Worm (Caenorhabditis elegans): Measurements from ENCODE around the gene Y37D8A.3.

ce11 chrIII:12841328-12841727 is 12.2 kb downstream of the Y37D8A.3 start:
- TF ChIP-seq ets-7 (tag; optimal IDR thresholded peaks at IDR 0.05), result no peak
- TF ChIP-seq sea-1 (GFP tag; conservative IDR thresholded peaks at IDR 0.05), result no peak
- TF ChIP-seq hnd-1 (tag; optimal IDR thresholded peaks at IDR 0.05), result no peak
- TF ChIP-seq tbx-11 (GFP tag; IDR thresholded peaks at IDR 0.05), result no peak
- TF ChIP-seq ama-1 (optimal IDR thresholded peaks at IDR 0.05), result no peak
- TF ChIP-seq scrt-1 (GFP tag; IDR thresholded peaks at IDR 0.05), result no peak
- no peak for TF ChIP-seq hmbx-1 (tag; optimal IDR thresholded peaks at IDR 0.05)
- TF ChIP-seq B0310.2 (tag; optimal IDR thresholded peaks at IDR 0.05), result no peak
- TF ChIP-seq aly-1 (tag; optimal IDR thresholded peaks at IDR 0.05), result no peak

Measured in whole organism, early embryonic.